Worm (Caenorhabditis elegans) whole organism, L4 larva: Measurements from ENCODE around the gene C33D9.13.

ENCODE experiments used
- T20F7.1 ChIP-seq: fragments of 200-800 bp; sonication (Bioruptor generic); optimal IDR thresholded peaks from 2 replicates; lab custom pipeline; 2018; ENCODE audit warnings: mild to moderate bottlenecking, missing genetic modification characterization, missing compliant biosample characterization
- Y48G9A.11 ChIP-seq: fragments of 200-800 bp; sonication (Bioruptor generic); IDR thresholded peaks from 2 replicates; pipeline ENCODE4 v1.3.6; 2022; ENCODE audit warnings: missing genetic modification reagents, missing genetic modification characterization, missing compliant biosample characterization
- aha-1 ChIP-seq: fragments of 150-350 bp; peaks from one replicate; lab custom pipeline; 2014; ENCODE audit warnings: missing biosample characterization, missing genetic modification characterization
- ceh-32 ChIP-seq: sonication (generic microtip); optimal IDR thresholded peaks from 2 replicates; lab custom pipeline; 2016; ENCODE audit warnings: mild to moderate bottlenecking, missing genetic modification characterization, missing compliant biosample characterization; ENCODE audit not compliant: poor library complexity
- ceh-62 ChIP-seq: sonication (generic microtip); optimal IDR thresholded peaks from 2 replicates; lab custom pipeline; 2017; ENCODE audit warnings: missing biosample characterization, missing genetic modification characterization
- ceh-82 ChIP-seq: sonication (generic microtip); optimal IDR thresholded peaks from 2 replicates; lab custom pipeline; 2017; ENCODE audit warnings: missing biosample characterization, missing genetic modification characterization
- cey-2 ChIP-seq: sonication (generic microtip); optimal IDR thresholded peaks from 3 replicates; lab custom pipeline; 2017; ENCODE audit warnings: missing genetic modification characterization, mild to moderate bottlenecking, missing compliant biosample characterization, antibody characterized with exemption, borderline replicate concordance; ENCODE audit not compliant: insufficient read depth
- ctbp-1 ChIP-seq: fragments of 200-800 bp; sonication (Bioruptor generic); IDR thresholded peaks from 2 replicates; pipeline ENCODE4 v1.3.6; 2022; ENCODE audit warnings: missing genetic modification reagents, missing genetic modification characterization, missing compliant biosample characterization
- daf-12 ChIP-seq: fragments of 150-350 bp; optimal IDR thresholded peaks from 2 replicates; lab custom pipeline; 2014; ENCODE audit warnings: missing biosample characterization, missing genetic modification reagents, missing genetic modification characterization
- daf-16 ChIP-seq, 3 experiments: sonication (generic microtip); optimal IDR thresholded peaks; 2 replicates each; lab custom pipeline; 2016 to 2017; ENCODE audit warnings: missing genetic modification characterization in 3 of 3, missing genetic modification reagents in 3 of 3, mild to moderate bottlenecking in 2 of 3, missing compliant biosample characterization in 2 of 3, missing biosample characterization in 1 of 3, moderate library complexity in 1 of 3
- dmd-8 ChIP-seq: fragments of 200-800 bp; sonication (Bioruptor generic); IDR thresholded peaks from 2 replicates; pipeline ENCODE4 v1.3.6; 2022; ENCODE audit warnings: missing genetic modification characterization, missing compliant biosample characterization
- dve-1 ChIP-seq: sonication (generic microtip); optimal IDR thresholded peaks from 2 replicates; lab custom pipeline; 2017; ENCODE audit warnings: antibody characterized with exemption, mild to moderate bottlenecking, missing genetic modification characterization, missing compliant biosample characterization; ENCODE audit not compliant: insufficient read depth
- fkh-10 ChIP-seq: fragments of 150-350 bp; optimal IDR thresholded peaks from 2 replicates; lab custom pipeline; 2014; ENCODE audit warnings: missing biosample characterization, missing genetic modification reagents, missing genetic modification characterization
- gei-8 ChIP-seq: fragments of 200-800 bp; sonication (Bioruptor generic); optimal IDR thresholded peaks from 2 replicates; lab custom pipeline; 2018; ENCODE audit warnings: mild to moderate bottlenecking, missing genetic modification characterization, missing compliant biosample characterization
- hif-1 ChIP-seq, 2 experiments: sonication (generic microtip); optimal IDR thresholded peaks; 2 replicates each; lab custom pipeline; 2016 to 2017; ENCODE audit warnings: missing compliant biosample characterization in 2 of 2, missing genetic modification characterization in 2 of 2, missing genetic modification reagents in 2 of 2, missing genotype in 2 of 2, mild to moderate bottlenecking in 1 of 2
- hlh-11 ChIP-seq: fragments of 200-800 bp; sonication (Bioruptor generic); optimal IDR thresholded peaks from 2 replicates; lab custom pipeline; 2018; ENCODE audit warnings: mild to moderate bottlenecking, missing genetic modification characterization, missing compliant biosample characterization
- hlh-30 ChIP-seq: sonication (generic microtip); optimal IDR thresholded peaks from 2 replicates; lab custom pipeline; 2017; ENCODE audit warnings: antibody characterized with exemption, mild to moderate bottlenecking, missing genetic modification characterization, missing compliant biosample characterization; ENCODE audit not compliant: insufficient read depth
- hmg-1.1 ChIP-seq: fragments of 200-800 bp; sonication (Bioruptor generic); IDR thresholded peaks from 2 replicates; pipeline ENCODE4 v1.3.6; 2022; ENCODE audit warnings: missing genetic modification reagents, missing genetic modification characterization, missing compliant biosample characterization
- jun-1 ChIP-seq: fragments of 150-350 bp; optimal IDR thresholded peaks from 2 replicates; lab custom pipeline; 2014; ENCODE audit warnings: missing biosample characterization, missing genetic modification reagents, missing genetic modification characterization
- lin-38 ChIP-seq: fragments of 200-800 bp; sonication (Bioruptor generic); IDR thresholded peaks from 2 replicates; pipeline ENCODE4 v1.3.6; 2022; ENCODE audit warnings: missing genetic modification reagents, missing genetic modification characterization, missing compliant biosample characterization
- lin-39 ChIP-seq: fragments of 150-350 bp; optimal IDR thresholded peaks from 2 replicates; lab custom pipeline; 2014; ENCODE audit warnings: missing biosample characterization, missing genetic modification reagents, missing genetic modification characterization
- lsy-2 ChIP-seq, 2 experiments: fragments of 150-350 bp in 1 of 2; sonication (generic microtip) in 1 of 2; optimal IDR thresholded peaks; 2 replicates each; lab custom pipeline; 2014 to 2017; ENCODE audit warnings: missing biosample characterization in 2 of 2, missing genetic modification characterization in 2 of 2
- madf-5 ChIP-seq, 2 experiments: fragments of 200-800 bp; sonication (Bioruptor generic); IDR thresholded peaks; 2 replicates each; pipeline ENCODE4 v1.3.6; 2022; ENCODE audit warnings: missing compliant biosample characterization in 2 of 2, missing genetic modification characterization in 2 of 2
- mep-1 ChIP-seq: fragments of 150-350 bp; sonication (generic microtip); optimal IDR thresholded peaks from 3 replicates; lab custom pipeline; 2014; ENCODE audit warnings: missing biosample characterization, missing genetic modification characterization
- mxl-3 ChIP-seq: fragments of 200-800 bp; sonication (Bioruptor generic); optimal IDR thresholded peaks from 2 replicates; lab custom pipeline; 2018; ENCODE audit warnings: mild to moderate bottlenecking, missing genetic modification characterization, missing compliant biosample characterization
- nhr-102 ChIP-seq: sonication (generic microtip); optimal IDR thresholded peaks from 2 replicates; lab custom pipeline; 2016; ENCODE audit warnings: mild to moderate bottlenecking, missing genetic modification characterization, moderate library complexity, missing compliant biosample characterization
- nhr-11 ChIP-seq: fragments of 150-350 bp; optimal IDR thresholded peaks from 2 replicates; lab custom pipeline; 2014; ENCODE audit warnings: missing biosample characterization, missing genetic modification characterization
- nhr-111 ChIP-seq: fragments of 200-800 bp; sonication (Bioruptor generic); optimal IDR thresholded peaks from 2 replicates; lab custom pipeline; 2018; ENCODE audit warnings: mild to moderate bottlenecking, missing genetic modification characterization, missing compliant biosample characterization
- nhr-28 ChIP-seq: fragments of 150-350 bp; optimal IDR thresholded peaks from 2 replicates; lab custom pipeline; 2014; ENCODE audit warnings: missing biosample characterization, missing genetic modification characterization
- nhr-6 ChIP-seq: fragments of 150-350 bp; optimal IDR thresholded peaks from 2 replicates; lab custom pipeline; 2014; ENCODE audit warnings: missing biosample characterization, missing genetic modification characterization
- nhr-77 ChIP-seq: fragments of 150-350 bp; optimal IDR thresholded peaks from 2 replicates; lab custom pipeline; 2014; ENCODE audit warnings: missing biosample characterization, missing genetic modification characterization
- pqm-1 ChIP-seq: sonication (generic microtip); optimal IDR thresholded peaks from 2 replicates; lab custom pipeline; 2017; ENCODE audit warnings: missing biosample characterization, missing genetic modification characterization
- tra-1 ChIP-seq: fragments of 200-800 bp; sonication (Bioruptor generic); IDR thresholded peaks from 2 replicates; pipeline ENCODE4 v1.3.6; 2022; ENCODE audit warnings: missing genetic modification reagents, missing genetic modification characterization, missing compliant biosample characterization
- unc-130 ChIP-seq: sonication (generic microtip); optimal IDR thresholded peaks from 2 replicates; lab custom pipeline; 2016; ENCODE audit warnings: missing genetic modification reagents, missing genetic modification characterization, missing compliant biosample characterization
- unc-62 ChIP-seq, 3 experiments: fragments of 150-350 bp in 1 of 3; sonication (generic microtip); optimal IDR thresholded peaks in 2 of 3; peaks in 1 of 3; 1 replicate in 1 of 3; 2 replicates in 2 of 3; lab custom pipeline; 2014 to 2017; ENCODE audit warnings: missing biosample characterization in 3 of 3, missing genetic modification characterization in 3 of 3, missing genetic modification reagents in 3 of 3, missing genotype in 1 of 3
- zag-1 ChIP-seq: fragments of 150-350 bp; optimal IDR thresholded peaks from 2 replicates; lab custom pipeline; 2014; ENCODE audit warnings: missing biosample characterization, missing genetic modification characterization
- ztf-7 ChIP-seq: fragments of 150-350 bp; optimal IDR thresholded peaks from 2 replicates; lab custom pipeline; 2014; ENCODE audit warnings: missing biosample characterization, missing genetic modification characterization

Gene C33D9.13

DNA sequence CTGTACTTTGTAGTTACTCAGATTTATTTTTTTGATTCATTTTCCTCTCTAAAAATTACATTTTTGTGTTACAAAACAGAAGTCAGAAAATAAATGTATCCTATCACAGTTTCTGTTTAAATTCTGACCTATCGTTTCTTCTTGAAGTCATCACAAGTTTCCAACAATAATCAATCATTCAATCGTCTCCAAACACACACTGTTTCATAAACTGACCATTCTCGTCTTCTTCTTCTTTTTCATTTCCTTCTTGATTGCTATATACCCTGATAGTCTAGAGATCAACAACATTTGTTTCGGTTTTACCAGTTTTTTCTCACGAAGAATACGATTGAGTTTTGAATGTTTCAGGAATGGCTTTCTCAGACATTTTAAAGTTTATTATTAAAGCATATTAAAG lies 30.1 kb upstream of the C33D9.13 start:
- TF ChIP-seq nhr-28 (peak; percentile 75), hif-1 (tag; optimal IDR thresholded peaks at IDR 0.05; lab: Kevin White, UChicago) (no peak), hlh-30 (peak; percentile 0)

DNA sequence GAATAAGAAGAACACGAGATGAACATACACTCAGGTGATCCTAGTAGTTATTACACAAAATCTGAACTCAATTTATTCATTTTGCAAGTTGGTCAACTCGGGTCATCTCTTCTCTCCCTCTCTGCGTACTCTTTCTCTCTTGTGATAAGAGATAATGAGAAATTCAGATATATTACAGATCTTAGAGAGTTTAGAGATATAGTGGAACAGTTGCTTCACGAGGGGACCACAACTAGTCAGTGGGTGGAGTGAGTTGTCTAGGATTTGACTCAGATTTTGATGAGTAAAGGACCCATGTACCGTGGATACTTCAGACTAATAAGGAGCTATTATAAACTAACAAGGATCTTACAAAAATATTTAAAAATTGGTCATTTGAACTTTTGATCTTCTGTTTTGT lies 28.5 kb upstream of the C33D9.13 start, which contains the start of gene exc-5:
Gene exc-5 (minus strand): TSS at position 57 of the 400 bp plus-strand sequence.
- peak; percentile 8 for TF ChIP-seq nhr-11 (tag; lab: Kevin White, UChicago)
- TF ChIP-seq lin-39 (tag; lab: Kevin White, UChicago) = no peak
- peak; percentile 72 for TF ChIP-seq aha-1 (tag; lab: Kevin White, UChicago)

- TF ChIP-seq pqm-1 (peak; percentile 9), nhr-28 (peak; percentile 1), zag-1 (no peak), dve-1 (tag; lab: Kevin White, UChicago) (peak; percentile 48), daf-16 (GFP tag; optimal IDR thresholded peaks at IDR 0.05; lab: Kevin White, UChicago) (no peak), daf-16 (tag; optimal IDR thresholded peaks at IDR 0.05; lab: Kevin White, UChicago) (peak; percentile 51)
Observed at ce11 chrIV:8807327-8807726, 22.2 kb upstream of the C33D9.13 start.

DNA sequence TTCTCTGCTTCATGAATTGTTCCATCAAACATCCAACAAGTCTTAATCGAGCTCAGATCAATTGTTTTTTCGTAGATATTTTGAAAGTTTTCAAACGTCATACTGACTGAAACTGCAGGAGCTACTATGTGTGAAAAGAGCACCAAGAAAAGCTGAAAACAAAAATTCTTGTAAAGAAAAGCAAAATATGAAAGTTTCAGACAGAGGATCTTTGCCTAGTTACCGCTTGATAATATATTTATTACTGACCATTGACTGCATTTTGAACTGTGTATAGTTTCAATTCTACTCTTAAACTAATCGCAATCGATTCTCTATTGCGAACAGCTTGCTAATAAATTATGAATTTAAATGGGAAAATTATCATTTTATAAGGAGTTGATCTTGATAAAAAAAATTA lies 13.2 kb upstream of the C33D9.13 start, which contains the start of gene clec-182:
Gene clec-182 (minus strand): TSS at position 101 of the 400 bp plus-strand sequence.
- no peak for TF ChIP-seq lin-39 (tag; lab: Kevin White, UChicago)
- no peak for TF ChIP-seq Y48G9A.11 (GFP tag; lab: Robert Waterston, UW)
- no peak for TF ChIP-seq unc-130 (GFP tag; lab: Kevin White, UChicago)
- no peak for TF ChIP-seq lin-38 (GFP tag; lab: Robert Waterston, UW)
- no peak for TF ChIP-seq tra-1
- TF ChIP-seq ceh-32 = no peak
- TF ChIP-seq hlh-30 = no peak

ce11 chrIV:8796246-8796645 lies 11.2 kb upstream of the C33D9.13 start:
- TF ChIP-seq mep-1 (tag; lab: Kevin White, UChicago) (peak; percentile 65), hlh-30 (peak; percentile 20), T20F7.1 (GFP tag; lab: Kevin White, UChicago) (no peak), lsy-2 (tag; optimal IDR thresholded peaks at IDR 0.05; lab: Kevin White, UChicago) (peak in 1 of 2 experiments; percentile 12), lin-39 (tag; lab: Kevin White, UChicago) (peak; percentile 15), aha-1 (tag; lab: Kevin White, UChicago) (peak; percentile 72), hmg-1.1 (GFP tag; lab: Robert Waterston, UW) (0 out of 2 replicates have a peak, but pooled peaks have one; percentile 10), Y48G9A.11 (GFP tag; lab: Robert Waterston, UW) (no peak), ctbp-1 (GFP tag; lab: Robert Waterston, UW) (0 out of 2 replicates have a peak, but pooled peaks have one; percentile 42), fkh-10 (GFP tag; lab: Kevin White, UChicago) (peak; percentile 61), unc-130 (GFP tag; lab: Kevin White, UChicago) (no peak)

DNA sequence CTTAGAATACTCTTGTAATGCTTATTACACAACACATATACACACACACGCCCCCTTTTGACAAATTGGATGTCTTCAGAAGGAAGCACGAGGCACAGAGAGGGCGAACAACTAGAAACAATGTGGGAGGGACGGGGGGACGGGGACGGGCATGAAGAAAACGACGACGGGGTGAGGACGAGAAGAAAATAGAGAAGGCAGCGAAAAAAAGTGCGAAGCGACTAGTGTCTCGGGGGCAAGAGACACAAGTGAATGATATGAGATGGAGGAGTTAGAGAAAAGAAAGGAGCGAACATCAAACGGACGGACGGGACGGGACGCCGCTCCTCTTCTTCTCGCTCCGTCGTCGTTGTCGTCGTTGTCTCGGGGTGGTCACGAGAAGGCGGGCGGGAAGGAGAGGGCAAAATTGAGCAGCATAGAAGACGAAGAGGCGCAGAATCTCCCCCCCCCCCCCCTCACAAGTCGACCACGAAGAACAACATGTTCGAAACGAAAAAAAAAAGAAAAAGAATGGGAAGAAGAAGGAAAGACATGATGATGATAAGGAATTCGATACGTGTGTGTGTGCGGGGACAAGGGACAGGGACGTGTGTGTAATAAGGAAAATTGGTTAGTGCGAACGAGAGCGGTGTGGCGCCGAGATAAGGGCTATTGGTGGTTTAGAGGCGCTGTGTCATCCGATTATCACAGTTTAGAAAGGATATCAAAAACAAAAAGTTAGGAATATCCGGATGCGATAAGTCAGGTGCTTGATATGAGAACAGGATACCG lies 10.0 kb upstream of the C33D9.13 start:
- TF ChIP-seq daf-12 (tag; lab: Kevin White, UChicago) (no peak), ceh-82 (tag; lab: Kevin White, UChicago) (no peak), hif-1 (tag; optimal IDR thresholded peaks at IDR 0.05; lab: Kevin White, UChicago) (peak; percentile 16 to 90), unc-62 (GFP tag; optimal IDR thresholded peaks at IDR 0.05 in 1 of 2; lab: Kevin White, UChicago) (peak in 1 of 2 experiments; percentile 98), unc-62 (tag; optimal IDR thresholded peaks at IDR 0.05; lab: Kevin White, UChicago) (peak; percentile 95), ceh-62 (tag; lab: Kevin White, UChicago) (no peak), nhr-6 (tag; lab: Kevin White, UChicago) (peak; percentile 51), gei-8 (GFP tag; lab: Kevin White, UChicago) (peak; percentile 68), nhr-28 (peak; percentile 70), dmd-8 (GFP tag; lab: Robert Waterston, UW) (no peak), nhr-77 (peak; percentile 93), madf-5 (GFP tag; IDR thresholded peaks at IDR 0.05; lab: Robert Waterston, UW) (no peak), cey-2 (tag; lab: Kevin White, UChicago) (peak; percentile 93), ztf-7 (tag; lab: Kevin White, UChicago) (no peak), mxl-3 (GFP tag; lab: Kevin White, UChicago) (peak; percentile 93), jun-1 (tag; lab: Kevin White, UChicago) (peak; percentile 52), hlh-30 (peak; percentile 96), ceh-32 (peak; percentile 15), aha-1 (tag; lab: Kevin White, UChicago) (peak; percentile 99), nhr-102 (tag; lab: Kevin White, UChicago) (peak; percentile 66), nhr-111 (GFP tag; lab: Kevin White, UChicago) (no peak), hlh-11 (tag; lab: Kevin White, UChicago) (peak; percentile 99), ctbp-1 (GFP tag; lab: Robert Waterston, UW) (peak; percentile 87)
